Worm (Caenorhabditis elegans): Measurements from ENCODE around the gene str-13.

DNA sequence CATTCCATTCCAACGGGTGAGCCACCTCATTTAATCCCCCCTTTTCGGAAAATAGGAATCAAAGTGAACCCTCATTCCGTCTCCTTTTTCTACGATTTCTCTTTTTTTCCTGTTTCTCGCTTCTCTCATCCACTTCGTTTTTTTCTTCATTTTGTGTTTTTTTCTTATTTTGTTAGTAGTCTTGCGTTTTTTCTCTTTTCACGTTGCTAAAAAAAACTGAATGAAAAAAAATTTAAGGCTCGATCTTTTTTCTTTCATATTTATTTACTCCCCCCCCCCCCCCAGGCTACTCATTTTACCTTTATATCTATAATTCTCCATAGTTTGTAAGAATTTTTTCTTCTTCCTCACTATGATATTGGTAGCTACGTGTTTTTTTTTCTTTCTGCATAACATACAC is 49.4 kb downstream of the str-13 start:
- TF ChIP-seq Y95B8A.8 (GFP tag; IDR thresholded peaks at IDR 0.05) (no peak), nfya-2 (GFP tag; IDR thresholded peaks at IDR 0.05) (no peak)
